Fruit fly (Drosophila melanogaster): ENCODE measurements around the gene Sry-delta.

Gene Sry-delta

dm6 chr3R:30058057-30058868 lies 15.1 kb downstream of the Sry-delta start, which contains the start of gene sima:
Gene sima, plus strand, starts transcription at chr3R:30058311.
- no peak for TF ChIP-seq EcR (GFP tag; optimal IDR thresholded peaks at IDR 0.05)
- no peak for TF ChIP-seq fd96Ca (GFP tag; IDR thresholded peaks at IDR 0.05)
- TF ChIP-seq CG13204 (GFP tag; optimal IDR thresholded peaks at IDR 0.05), result no peak
- TF ChIP-seq CG8159 (tag; optimal IDR thresholded peaks at IDR 0.05), result peak; percentile 23
- no peak for TF ChIP-seq CG12605 (GFP tag; IDR thresholded peaks at IDR 0.05)
- TF ChIP-seq gl (tag; optimal IDR thresholded peaks at IDR 0.05), result no peak
- TF ChIP-seq CG9948 (tag; optimal IDR thresholded peaks at IDR 0.05), result no peak
- TF ChIP-seq Pif1A (GFP tag; optimal IDR thresholded peaks at IDR 0.05), result peak; percentile 31
- peak; percentile 8 for TF ChIP-seq CG34367 (tag; optimal IDR thresholded peaks at IDR 0.05)
- TF ChIP-seq CG4496 (GFP tag; IDR thresholded peaks at IDR 0.05), result 0 out of 3 replicates have a peak, but pooled peaks have one; percentile 8
- no peak for TF ChIP-seq Pif1B (GFP tag; optimal IDR thresholded peaks at IDR 0.05)
- no peak for TF ChIP-seq CG14655 (GFP tag; optimal IDR thresholded peaks at IDR 0.05)
- TF ChIP-seq D1 (tag; optimal IDR thresholded peaks at IDR 0.05), result no peak
- TF ChIP-seq CG15710 (tag; optimal IDR thresholded peaks at IDR 0.05), result no peak
- peak; percentile 19 for TF ChIP-seq Snoo (tag; optimal IDR thresholded peaks at IDR 0.05)
- no peak for TF ChIP-seq CG10348 (GFP tag; IDR thresholded peaks at IDR 0.05)
- TF ChIP-seq Ets98B (GFP tag; IDR thresholded peaks at IDR 0.05), result peak; percentile 64
- TF ChIP-seq CG17806 (tag; optimal IDR thresholded peaks at IDR 0.05), result peak; percentile 21
- no peak for TF ChIP-seq CG8301 (tag; optimal IDR thresholded peaks at IDR 0.05)
- no peak for TF ChIP-seq CG32121 (GFP tag; IDR thresholded peaks at IDR 0.05)

DNA sequence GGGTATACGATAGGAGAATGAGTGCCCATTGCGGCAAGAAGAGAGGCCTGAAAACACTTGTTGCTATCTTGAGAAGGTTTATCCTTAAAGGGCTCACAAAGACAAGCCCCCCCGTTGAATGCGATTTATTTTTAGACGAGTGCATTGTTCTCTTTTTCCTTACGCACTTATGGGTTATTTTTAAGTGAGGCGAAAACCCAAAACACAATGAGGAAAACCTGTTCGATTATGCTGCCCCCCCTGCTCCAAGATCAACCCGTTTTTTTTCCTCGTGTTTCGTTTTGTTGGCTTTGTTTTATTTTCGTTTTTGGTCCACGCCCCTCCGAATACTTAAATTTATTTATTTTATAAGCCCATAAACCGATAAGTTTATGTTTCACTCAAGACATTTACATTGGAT lies 16.8 kb downstream of the Sry-delta start:
- no peak for TF ChIP-seq D1 (tag; optimal IDR thresholded peaks at IDR 0.05)
- TF ChIP-seq CG8159 (tag; optimal IDR thresholded peaks at IDR 0.05), result peak; percentile 31
- TF ChIP-seq EcR (GFP tag; optimal IDR thresholded peaks at IDR 0.05), result peak; percentile 85
- TF ChIP-seq CG9948 (tag; optimal IDR thresholded peaks at IDR 0.05), result no peak

DNA sequence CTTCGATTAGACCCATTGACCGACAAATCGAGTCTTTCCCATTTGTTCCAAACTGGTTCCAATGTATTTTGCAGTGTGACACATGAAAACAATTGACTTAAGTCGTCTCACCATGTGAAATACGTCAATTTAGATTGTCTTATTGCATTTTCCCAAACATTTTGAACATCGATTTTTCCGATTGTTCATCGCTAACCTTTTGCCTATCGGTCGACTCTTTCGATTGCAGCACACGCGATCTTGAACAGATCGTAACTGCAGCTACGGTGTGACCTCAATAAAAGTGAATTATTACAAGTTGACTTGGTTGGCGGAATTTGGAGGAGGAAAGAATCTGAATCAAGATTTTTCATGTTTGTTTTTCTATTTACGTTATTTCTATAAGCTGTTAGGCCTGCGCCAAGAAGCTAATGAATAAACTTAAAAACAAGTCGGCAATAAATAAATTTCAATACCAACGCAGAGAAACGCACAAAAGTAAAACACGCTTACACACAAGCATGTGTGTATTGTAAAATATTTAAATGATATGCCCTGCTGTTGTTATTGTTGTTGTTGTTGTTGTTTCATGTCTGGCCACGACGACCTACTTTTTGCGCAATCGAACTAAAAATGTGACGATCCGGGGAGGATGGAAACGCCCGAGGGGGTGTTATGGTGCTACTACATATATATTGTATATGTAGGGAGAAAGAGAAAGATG lies 17.5 kb downstream of the Sry-delta start:
- TF ChIP-seq CG9948 (tag; optimal IDR thresholded peaks at IDR 0.05), result no peak
- no peak for TF ChIP-seq CG17806 (tag; optimal IDR thresholded peaks at IDR 0.05)
- TF ChIP-seq CG12605 (GFP tag; IDR thresholded peaks at IDR 0.05), result no peak
- TF ChIP-seq CG34367 (tag; optimal IDR thresholded peaks at IDR 0.05), result no peak
- no peak for TF ChIP-seq CG14655 (GFP tag; optimal IDR thresholded peaks at IDR 0.05)
- no peak for TF ChIP-seq CG15710 (tag; optimal IDR thresholded peaks at IDR 0.05)
- no peak for TF ChIP-seq D1 (tag; optimal IDR thresholded peaks at IDR 0.05)
- no peak for TF ChIP-seq Snoo (tag; optimal IDR thresholded peaks at IDR 0.05)
- no peak for TF ChIP-seq CG32121 (GFP tag; IDR thresholded peaks at IDR 0.05)
- no peak for TF ChIP-seq CG10348 (GFP tag; IDR thresholded peaks at IDR 0.05)
- no peak for TF ChIP-seq EcR (GFP tag; optimal IDR thresholded peaks at IDR 0.05)
- no peak for TF ChIP-seq CG8301 (tag; optimal IDR thresholded peaks at IDR 0.05)
- TF ChIP-seq Ets98B (GFP tag; IDR thresholded peaks at IDR 0.05), result no peak
- no peak for TF ChIP-seq gl (tag; optimal IDR thresholded peaks at IDR 0.05)
- TF ChIP-seq CG4496 (GFP tag; IDR thresholded peaks at IDR 0.05), result no peak; the same call in 2 of the 3 replicates
- no peak for TF ChIP-seq CG13204 (GFP tag; optimal IDR thresholded peaks at IDR 0.05)
- no peak for TF ChIP-seq Pif1A (GFP tag; optimal IDR thresholded peaks at IDR 0.05)
- no peak for TF ChIP-seq rn (GFP tag; IDR thresholded peaks at IDR 0.05)
- no peak for TF ChIP-seq Pif1B (GFP tag; optimal IDR thresholded peaks at IDR 0.05)

DNA sequence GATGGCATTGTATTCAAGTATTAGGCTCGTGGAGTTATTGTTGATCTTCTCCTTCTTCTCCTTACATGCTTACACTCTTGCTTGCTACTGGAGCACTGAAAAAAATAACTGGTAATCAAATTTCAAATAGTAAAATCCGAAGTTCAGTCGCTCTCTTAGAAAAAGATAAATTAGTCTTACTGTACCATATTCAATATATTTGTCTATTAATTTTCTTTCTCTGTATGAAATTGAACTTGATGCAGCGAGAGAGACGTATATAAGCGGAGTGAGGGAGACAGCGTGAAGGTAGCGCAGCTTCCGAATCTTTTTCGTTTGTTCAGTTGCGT lies 18.0 kb downstream of the Sry-delta start:
- TF ChIP-seq D1 (tag; optimal IDR thresholded peaks at IDR 0.05), result peak; percentile 83
- TF ChIP-seq CG9948 (tag; optimal IDR thresholded peaks at IDR 0.05), result peak; percentile 86
- TF ChIP-seq CG14655 (GFP tag; optimal IDR thresholded peaks at IDR 0.05), result peak; percentile 83
- peak; percentile 87 for TF ChIP-seq CG8301 (tag; optimal IDR thresholded peaks at IDR 0.05)
- peak; percentile 85 for TF ChIP-seq gl (tag; optimal IDR thresholded peaks at IDR 0.05)
- peak; percentile 92 for TF ChIP-seq CG12605 (GFP tag; IDR thresholded peaks at IDR 0.05)
- peak; percentile 91 for TF ChIP-seq rn (GFP tag; IDR thresholded peaks at IDR 0.05)
- peak; percentile 67 for TF ChIP-seq CG13204 (GFP tag; optimal IDR thresholded peaks at IDR 0.05)
- peak; percentile 95 for TF ChIP-seq Snoo (tag; optimal IDR thresholded peaks at IDR 0.05)
- TF ChIP-seq Ets98B (GFP tag; IDR thresholded peaks at IDR 0.05), result peak; percentile 96
- TF ChIP-seq CG32121 (GFP tag; IDR thresholded peaks at IDR 0.05), result peak; percentile 94
- TF ChIP-seq Pif1A (GFP tag; optimal IDR thresholded peaks at IDR 0.05), result peak; percentile 95
- peak; percentile 94 for TF ChIP-seq CG8159 (tag; optimal IDR thresholded peaks at IDR 0.05)
- TF ChIP-seq CG15710 (tag; optimal IDR thresholded peaks at IDR 0.05), result peak; percentile 89
- peak; percentile 41 for TF ChIP-seq EcR (GFP tag; optimal IDR thresholded peaks at IDR 0.05)
- TF ChIP-seq Pif1B (GFP tag; optimal IDR thresholded peaks at IDR 0.05), result peak; percentile 96
- TF ChIP-seq CG10348 (GFP tag; IDR thresholded peaks at IDR 0.05), result peak; percentile 40; the same call in 1 of the 2 replicates
- TF ChIP-seq CG17806 (tag; optimal IDR thresholded peaks at IDR 0.05), result peak; percentile 95
- peak; percentile 81 for TF ChIP-seq CG34367 (tag; optimal IDR thresholded peaks at IDR 0.05)
- TF ChIP-seq CG4496 (GFP tag; IDR thresholded peaks at IDR 0.05), result peak; percentile 96
- peak; percentile 92 for TF ChIP-seq fd96Ca (GFP tag; IDR thresholded peaks at IDR 0.05)

DNA sequence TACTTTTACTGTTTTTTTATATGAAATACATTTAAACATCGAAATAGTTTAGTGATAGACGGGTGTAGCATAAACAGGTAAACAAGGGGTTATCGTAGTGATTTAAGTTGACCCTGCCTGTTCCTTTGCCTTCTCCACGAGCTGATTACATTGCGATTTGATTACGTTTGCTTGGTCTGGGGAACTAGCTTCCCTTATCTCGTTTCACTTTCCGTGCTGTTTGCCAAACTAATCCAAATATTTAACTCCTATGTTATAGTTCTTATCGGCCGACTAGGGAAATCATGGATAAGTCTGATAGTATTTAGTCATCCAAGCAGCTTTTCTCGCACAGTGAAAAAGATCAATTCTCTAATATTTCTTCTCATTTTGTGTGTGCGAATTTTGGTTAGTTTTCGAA lies 18.8 kb downstream of the Sry-delta start:
- TF ChIP-seq CG13204 (GFP tag; optimal IDR thresholded peaks at IDR 0.05) (no peak), Snoo (tag; optimal IDR thresholded peaks at IDR 0.05) (no peak)

Measured in whole organism, pupa.